Fruit fly (Drosophila melanogaster) whole organism, embryonic: ENCODE data around the gene prt.

Experiments used
- CG12071 ChIP-seq: fragments of 200-800 bp; sonication (Bioruptor generic); optimal IDR thresholded peaks from 3 replicates; lab custom pipeline; 2018; ENCODE audit warnings: missing biosample characterization, mild to moderate bottlenecking, missing genetic modification characterization
- CG12104 ChIP-seq: fragments of 200-800 bp; sonication (Bioruptor generic); optimal IDR thresholded peaks from 3 replicates; lab custom pipeline; 2016; ENCODE audit warnings: missing biosample characterization, missing genetic modification characterization
- CG1529 ChIP-seq: fragments of 200-800 bp; sonication (Bioruptor generic); optimal IDR thresholded peaks from 3 replicates; lab custom pipeline; 2018; ENCODE audit warnings: missing biosample characterization, missing genetic modification characterization
- CG18764 ChIP-seq: fragments of 200-800 bp; sonication (Bioruptor generic); optimal IDR thresholded peaks from 3 replicates; lab custom pipeline; 2016; ENCODE audit warnings: missing biosample characterization, missing genetic modification characterization
- CG6854 ChIP-seq: fragments of 200-800 bp; sonication (Bioruptor generic); optimal IDR thresholded peaks from 3 replicates; lab custom pipeline; 2017; ENCODE audit warnings: missing biosample characterization, mild to moderate bottlenecking, missing genetic modification characterization
- Chrac-16 ChIP-seq: fragments of 200-800 bp; sonication (Bioruptor generic); optimal IDR thresholded peaks from 3 replicates; lab custom pipeline; 2016; ENCODE audit warnings: missing biosample characterization, missing genetic modification characterization
- Myb ChIP-seq: fragments of 200-800 bp; sonication (Bioruptor generic); optimal IDR thresholded peaks from 2 replicates; lab custom pipeline; 2016; ENCODE audit warnings: missing biosample characterization, missing genetic modification characterization
- Sox102F ChIP-seq: fragments of 200-800 bp; sonication (Bioruptor generic); optimal IDR thresholded peaks from 2 replicates; lab custom pipeline; 2018; ENCODE audit warnings: missing biosample characterization, mild to moderate bottlenecking, missing genetic modification characterization, moderate library complexity
- cato ChIP-seq: fragments of 200-800 bp; sonication (Bioruptor generic); optimal IDR thresholded peaks from 2 replicates; lab custom pipeline; 2016; ENCODE audit warnings: missing biosample characterization, missing genetic modification characterization, borderline replicate concordance
- chm ChIP-seq: fragments of 200-800 bp; sonication (Bioruptor generic); IDR thresholded peaks from 2 replicates; pipeline ENCODE4 v1.3.6; 2022; ENCODE audit warnings: missing biosample characterization, missing genetic modification characterization
- hbn ChIP-seq: fragments of 200-800 bp; sonication (Bioruptor generic); IDR thresholded peaks from 2 replicates; pipeline ENCODE4 v1.3.6; 2022; ENCODE audit warnings: missing biosample characterization, missing genetic modification characterization; ENCODE audit not compliant: partially characterized antibody
- rib ChIP-seq: fragments of 200-800 bp; sonication (Bioruptor generic); IDR thresholded peaks from 2 replicates; pipeline ENCODE4 v1.3.6; 2022; ENCODE audit warnings: missing biosample characterization, missing genetic modification characterization
- schlank ChIP-seq: fragments of 200-800 bp; sonication (Bioruptor generic); optimal IDR thresholded peaks from 2 replicates; lab custom pipeline; 2018; ENCODE audit warnings: missing biosample characterization, mild to moderate bottlenecking, missing genetic modification characterization

DNA sequence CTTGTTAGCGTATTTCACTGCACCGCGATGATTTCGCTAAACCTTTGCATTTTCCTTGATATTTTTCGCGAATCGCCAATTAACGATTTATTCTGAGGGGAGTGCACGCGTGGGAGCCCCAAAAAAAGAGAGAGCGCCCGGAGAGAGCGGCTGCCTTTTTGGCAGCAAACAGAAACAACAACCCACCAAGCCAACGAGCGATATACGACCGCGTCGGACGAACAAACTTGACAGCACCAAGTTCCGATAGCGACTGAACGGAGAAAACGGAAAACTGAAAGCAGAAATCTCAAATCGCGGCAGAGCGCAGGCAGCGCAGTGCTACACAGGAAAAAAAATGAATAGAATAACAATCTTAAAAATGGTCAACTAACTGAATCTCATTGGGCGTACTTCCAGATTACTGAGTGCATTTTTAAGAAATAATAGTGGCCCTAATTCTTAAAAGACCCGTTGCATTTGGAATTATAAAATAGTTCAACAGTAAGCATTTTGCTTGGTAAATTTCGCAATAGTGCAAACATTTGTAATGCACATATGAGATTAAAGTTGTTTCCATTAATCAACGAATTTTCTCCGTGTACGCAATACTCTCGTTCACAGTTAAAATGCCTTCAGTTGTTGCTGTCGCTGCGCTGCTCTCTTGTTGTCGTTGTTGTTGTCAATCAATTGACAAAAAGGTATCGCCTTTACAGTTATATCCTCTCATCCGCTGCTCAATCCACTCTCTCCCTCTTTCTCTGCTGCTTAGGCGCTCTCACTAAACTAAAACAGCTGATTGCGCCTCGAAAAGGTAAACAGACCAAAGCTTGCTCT, 29.2 kb downstream of the prt start, which contains the start of gene CG31145:
- TF ChIP-seq CG12071 (GFP tag; lab: Kevin White, UChicago) (peak; percentile 99), Chrac-16 (peak; percentile 99), hbn (GFP tag; lab: Robert Waterston, UW) (no peak; the same call in 1 of the 2 replicates), Sox102F (GFP tag; lab: Kevin White, UChicago) (peak; percentile 100), CG6854 (peak; percentile 99), rib (GFP tag; lab: Robert Waterston, UW) (peak; percentile 97), Myb (peak; percentile 96), CG12104 (GFP tag; lab: Kevin White, UChicago) (peak; percentile 100), chm (GFP tag; lab: Robert Waterston, UW) (peak; percentile 95), cato (GFP tag; lab: Kevin White, UChicago) (peak; percentile 99), CG18764 (GFP tag; lab: Kevin White, UChicago) (peak; percentile 99), schlank (tag; lab: Kevin White, UChicago) (peak; percentile 98), CG1529 (peak; percentile 99)
